Worm (Caenorhabditis elegans) whole organism, young adult: ENCODE measurements around the gene Y14H12A.1.

Source experiments
- C06A6.2 ChIP-seq: fragments of 200-800 bp; sonication (Bioruptor generic); conservative IDR thresholded peaks from 2 replicates; pipeline ENCODE4 v1.3.6; 2022; ENCODE audit warnings: missing genetic modification characterization, missing compliant biosample characterization
- C17E4.6 ChIP-seq: fragments of 200-800 bp; sonication (Bioruptor generic); IDR thresholded peaks from 2 replicates; pipeline ENCODE4 v1.3.6; 2022; ENCODE audit warnings: missing genetic modification reagents, missing genetic modification characterization, missing compliant biosample characterization
- F10E7.11 ChIP-seq: sonication (generic microtip); optimal IDR thresholded peaks from 2 replicates; lab custom pipeline; 2017; ENCODE audit warnings: mild to moderate bottlenecking, missing genetic modification characterization, moderate library complexity, missing compliant biosample characterization
- F22D6.2 ChIP-seq: sonication (generic microtip); optimal IDR thresholded peaks from 2 replicates; lab custom pipeline; 2016; ENCODE audit warnings: mild to moderate bottlenecking, missing genetic modification characterization, missing compliant biosample characterization
- F33H1.4 ChIP-seq: fragments of 200-800 bp; sonication (Bioruptor generic); IDR thresholded peaks from 2 replicates; pipeline ENCODE4 v1.3.6; 2022; ENCODE audit warnings: missing genetic modification reagents, missing genetic modification characterization, missing compliant biosample characterization
- F39B2.1 ChIP-seq: fragments of 200-800 bp; sonication (Bioruptor generic); IDR thresholded peaks from 2 replicates; pipeline ENCODE4 v1.3.6; 2022; ENCODE audit warnings: missing genetic modification reagents, missing genetic modification characterization, missing compliant biosample characterization
- F55B11.4 ChIP-seq: sonication (generic microtip); optimal IDR thresholded peaks from 2 replicates; lab custom pipeline; 2016; ENCODE audit warnings: missing compliant biosample characterization, missing genetic modification characterization, borderline replicate concordance; ENCODE audit not compliant: insufficient read depth
- K11D2.4 ChIP-seq: fragments of 200-800 bp; sonication (Bioruptor generic); IDR thresholded peaks from 2 replicates; pipeline ENCODE4 v1.3.6; 2022; ENCODE audit warnings: missing genetic modification reagents, missing genetic modification characterization, missing compliant biosample characterization
- K12H6.12 ChIP-seq: fragments of 200-800 bp; sonication (Bioruptor generic); optimal IDR thresholded peaks from 2 replicates; lab custom pipeline; 2018; ENCODE audit warnings: mild to moderate bottlenecking, missing genetic modification characterization, missing compliant biosample characterization
- T07F8.4 ChIP-seq: sonication (generic microtip); optimal IDR thresholded peaks from 2 replicates; lab custom pipeline; 2016; ENCODE audit warnings: mild to moderate bottlenecking, missing genetic modification characterization, moderate library complexity, missing compliant biosample characterization
- Y53F4B.3 ChIP-seq: fragments of 200-800 bp; sonication (Bioruptor generic); IDR thresholded peaks from 2 replicates; pipeline ENCODE4 v1.3.6; 2022; ENCODE audit warnings: missing genetic modification reagents, missing genetic modification characterization, missing compliant biosample characterization
- Y53G8AR.9 ChIP-seq: fragments of 200-800 bp; sonication (Bioruptor generic); conservative IDR thresholded peaks from 2 replicates; pipeline ENCODE4 v1.3.6; 2022; ENCODE audit warnings: missing genetic modification reagents, missing genetic modification characterization, missing compliant biosample characterization
- Y67H2A.10 ChIP-seq: fragments of 200-800 bp; sonication (Bioruptor generic); conservative IDR thresholded peaks from 2 replicates; pipeline ENCODE4 v1.3.6; 2022; ENCODE audit warnings: missing genetic modification reagents, missing genetic modification characterization, missing compliant biosample characterization
- Y95B8A.8 ChIP-seq: fragments of 200-800 bp; sonication (Bioruptor generic); IDR thresholded peaks from 2 replicates; pipeline ENCODE4 v1.3.6; 2022; ENCODE audit warnings: missing genetic modification reagents, missing genetic modification characterization, missing compliant biosample characterization
- ccch-3 ChIP-seq: fragments of 200-800 bp; sonication (Bioruptor generic); optimal IDR thresholded peaks from 2 replicates; lab custom pipeline; 2018; ENCODE audit warnings: mild to moderate bottlenecking, missing genetic modification characterization, missing compliant biosample characterization
- cebp-1 ChIP-seq, 2 experiments: fragments of 200-800 bp in 1 of 2; sonication (Bioruptor generic) in 1 of 2; sonication (generic microtip) in 1 of 2; IDR thresholded peaks in 1 of 2; optimal IDR thresholded peaks in 1 of 2; 2 replicates each; pipeline versions ENCODE4 v1.3.6 to Lab custom; 2017 to 2022; ENCODE audit warnings: missing compliant biosample characterization in 2 of 2, missing genetic modification characterization in 2 of 2, mild to moderate bottlenecking in 1 of 2, missing genetic modification reagents in 1 of 2, moderate library complexity in 1 of 2
- ceh-91 ChIP-seq: fragments of 200-800 bp; sonication (Bioruptor generic); IDR thresholded peaks from 2 replicates; pipeline ENCODE4 v1.3.6; 2022; ENCODE audit warnings: missing genetic modification reagents, missing genetic modification characterization, missing compliant biosample characterization
- chd-7 ChIP-seq: sonication (generic microtip); optimal IDR thresholded peaks from 2 replicates; lab custom pipeline; 2016; ENCODE audit warnings: mild to moderate bottlenecking, missing genetic modification characterization, moderate library complexity, missing compliant biosample characterization
- die-1 ChIP-seq: sonication (generic microtip); optimal IDR thresholded peaks from 2 replicates; lab custom pipeline; 2016; ENCODE audit warnings: missing genotype, mild to moderate bottlenecking, missing genetic modification characterization, missing compliant biosample characterization
- egl-44 ChIP-seq: fragments of 200-800 bp; sonication (Bioruptor generic); IDR thresholded peaks from 2 replicates; pipeline ENCODE4 v1.3.6; 2022; ENCODE audit warnings: missing genetic modification reagents, missing genetic modification characterization, missing compliant biosample characterization
- egrh-3 ChIP-seq: fragments of 200-800 bp; sonication (Bioruptor generic); IDR thresholded peaks from 2 replicates; pipeline ENCODE4 v1.3.6; 2022; ENCODE audit warnings: missing genetic modification reagents, missing genetic modification characterization, missing compliant biosample characterization
- ets-4 ChIP-seq: fragments of 200-800 bp; sonication (Bioruptor generic); optimal IDR thresholded peaks from 2 replicates; lab custom pipeline; 2018; ENCODE audit warnings: mild to moderate bottlenecking, missing genetic modification characterization, missing compliant biosample characterization
- hlh-12 ChIP-seq: sonication (generic microtip); optimal IDR thresholded peaks from 2 replicates; lab custom pipeline; 2016; ENCODE audit warnings: missing genetic modification characterization, missing compliant biosample characterization
- hmg-20 ChIP-seq: fragments of 200-800 bp; sonication (Bioruptor generic); IDR thresholded peaks from 2 replicates; pipeline ENCODE4 v1.3.6; 2022; ENCODE audit warnings: missing genetic modification reagents, missing genetic modification characterization, missing compliant biosample characterization
- lin-35 ChIP-seq, 3 experiments: fragments of 150-350 bp in 2 of 3; sonication (generic microtip) in 1 of 3; optimal IDR thresholded peaks; 2 replicates each; lab custom pipeline; 2014 to 2018; ENCODE audit warnings: missing biosample characterization in 3 of 3, missing genetic modification characterization in 3 of 3, missing genetic modification reagents in 3 of 3
- lsl-1 ChIP-seq: fragments of 200-800 bp; sonication (Bioruptor generic); optimal IDR thresholded peaks from 2 replicates; lab custom pipeline; 2018; ENCODE audit warnings: mild to moderate bottlenecking, missing genetic modification characterization, moderate library complexity, missing compliant biosample characterization
- mel-28 ChIP-seq: sonication (generic microtip); optimal IDR thresholded peaks from 2 replicates; lab custom pipeline; 2016; ENCODE audit warnings: borderline replicate concordance, mild to moderate bottlenecking, missing genetic modification characterization, missing compliant biosample characterization
- nhr-179 ChIP-seq: sonication (generic microtip); optimal IDR thresholded peaks from 2 replicates; lab custom pipeline; 2016; ENCODE audit warnings: mild to moderate bottlenecking, missing genetic modification characterization, missing compliant biosample characterization
- nhr-27 ChIP-seq: fragments of 200-800 bp; sonication (Bioruptor generic); optimal IDR thresholded peaks from 2 replicates; lab custom pipeline; 2018; ENCODE audit warnings: mild to moderate bottlenecking, missing genetic modification characterization, moderate library complexity, missing compliant biosample characterization
- nhr-90 ChIP-seq: sonication (generic microtip); optimal IDR thresholded peaks from 2 replicates; lab custom pipeline; 2016; ENCODE audit warnings: missing genotype, mild to moderate bottlenecking, missing genetic modification characterization, missing compliant biosample characterization
- repo-1 ChIP-seq: sonication (generic microtip); optimal IDR thresholded peaks from 2 replicates; lab custom pipeline; 2017; ENCODE audit warnings: mild to moderate bottlenecking, missing genetic modification characterization, missing compliant biosample characterization
- sea-2 ChIP-seq: fragments of 200-800 bp; sonication (Bioruptor generic); IDR thresholded peaks from 2 replicates; pipeline ENCODE4 v1.3.6; 2022; ENCODE audit warnings: missing genetic modification characterization, missing compliant biosample characterization
- zfh-2 ChIP-seq: fragments of 200-800 bp; sonication (Bioruptor generic); conservative IDR thresholded peaks from 2 replicates; pipeline ENCODE4 v1.3.6; 2022; ENCODE audit warnings: missing genetic modification reagents, missing genetic modification characterization, missing compliant biosample characterization
- ztf-22 ChIP-seq: fragments of 200-800 bp; sonication (Bioruptor generic); optimal IDR thresholded peaks from 2 replicates; lab custom pipeline; 2018; ENCODE audit warnings: mild to moderate bottlenecking, missing genetic modification characterization, moderate library complexity, missing compliant biosample characterization
- ztf-25 ChIP-seq: fragments of 200-800 bp; sonication (Bioruptor generic); IDR thresholded peaks from 2 replicates; pipeline ENCODE4 v1.3.6; 2022; ENCODE audit warnings: missing genetic modification reagents, missing genetic modification characterization, missing compliant biosample characterization
- ztf-3 ChIP-seq: fragments of 200-800 bp; sonication (Bioruptor generic); optimal IDR thresholded peaks from 2 replicates; lab custom pipeline; 2018; ENCODE audit warnings: mild to moderate bottlenecking, missing genetic modification characterization, missing compliant biosample characterization
- ztf-6 ChIP-seq: fragments of 200-800 bp; sonication (Bioruptor generic); IDR thresholded peaks from 2 replicates; pipeline ENCODE4 v1.3.6; 2022; ENCODE audit warnings: missing genetic modification reagents, missing genetic modification characterization, missing compliant biosample characterization

Y14H12A.1 gene

DNA sequence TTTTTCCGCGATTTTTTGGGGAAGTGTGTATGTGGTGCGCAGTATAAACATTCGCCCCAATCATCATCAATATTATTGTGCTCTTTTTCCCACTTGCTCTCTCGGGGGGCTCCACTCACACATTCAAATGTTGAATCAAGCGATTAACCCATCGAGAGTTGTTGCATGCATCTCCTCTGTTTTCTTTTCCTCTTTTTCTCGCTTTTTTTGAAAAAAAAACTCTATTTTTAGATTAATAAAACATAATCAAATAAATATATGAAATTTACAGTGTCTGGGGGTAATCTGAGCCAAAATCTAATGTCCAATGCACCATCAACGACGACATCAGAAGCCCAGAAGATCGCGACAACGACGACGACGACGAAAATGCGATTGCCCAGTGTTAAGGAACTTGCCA lies 11.6 kb downstream of the Y14H12A.1 start, which contains the start of gene ephx-1:
ephx-1 (plus strand) TSS at position 301 of the 400 bp plus-strand sequence.
- TF ChIP-seq ets-4 (GFP tag; lab: Kevin White, UChicago): no peak
- no peak for TF ChIP-seq Y53F4B.3
- TF ChIP-seq ztf-6 (GFP tag; lab: Robert Waterston, UW): no peak
- no peak for TF ChIP-seq sea-2
- no peak for TF ChIP-seq ztf-22 (GFP tag; lab: Kevin White, UChicago)
- TF ChIP-seq chd-7 (tag; lab: Kevin White, UChicago): no peak
- TF ChIP-seq hlh-12: no peak
- no peak for TF ChIP-seq F39B2.1 (GFP tag; lab: Robert Waterston, UW)
- TF ChIP-seq nhr-179 (tag; lab: Kevin White, UChicago): no peak
- no peak for TF ChIP-seq ztf-25 (GFP tag; lab: Robert Waterston, UW)
- no peak for TF ChIP-seq mel-28 (tag; lab: Kevin White, UChicago)
- TF ChIP-seq ceh-91 (GFP tag; lab: Robert Waterston, UW): no peak
- TF ChIP-seq egl-44: no peak

DNA sequence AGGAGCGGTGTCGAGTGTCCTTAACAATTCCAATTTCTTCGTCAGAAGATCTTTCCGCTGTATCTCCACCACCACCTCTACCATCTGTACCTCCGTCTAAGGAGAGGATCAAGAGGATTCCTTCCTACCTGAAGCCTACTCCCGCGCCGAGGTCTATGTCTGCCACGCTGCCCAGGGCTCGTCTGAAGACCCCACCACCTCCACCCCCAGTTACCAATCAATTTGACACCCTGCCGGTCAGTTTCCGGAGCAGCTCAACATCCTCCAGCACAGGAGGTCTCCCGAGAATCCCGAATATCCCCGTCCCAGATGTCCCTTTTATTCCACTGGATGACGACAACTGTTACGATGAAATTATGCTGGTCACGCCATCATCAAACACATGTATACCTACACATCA lies 15.0 kb downstream of the Y14H12A.1 start:
- 0 out of 2 replicates have a peak, but pooled peaks have one; percentile 43 for TF ChIP-seq sea-2
- TF ChIP-seq C17E4.6 (GFP tag; lab: Robert Waterston, UW): no peak
- no peak for TF ChIP-seq cebp-1 (GFP tag; IDR thresholded peaks at IDR 0.05; lab: Robert Waterston, UW)
- no peak for TF ChIP-seq cebp-1 (tag; optimal IDR thresholded peaks at IDR 0.05; lab: Kevin White, UChicago)
- no peak for TF ChIP-seq hmg-20 (GFP tag; lab: Robert Waterston, UW)
- peak; percentile 37; the same call in 1 of the 2 replicates for TF ChIP-seq egrh-3 (GFP tag; lab: Robert Waterston, UW)
- TF ChIP-seq zfh-2: peak; percentile 78

DNA sequence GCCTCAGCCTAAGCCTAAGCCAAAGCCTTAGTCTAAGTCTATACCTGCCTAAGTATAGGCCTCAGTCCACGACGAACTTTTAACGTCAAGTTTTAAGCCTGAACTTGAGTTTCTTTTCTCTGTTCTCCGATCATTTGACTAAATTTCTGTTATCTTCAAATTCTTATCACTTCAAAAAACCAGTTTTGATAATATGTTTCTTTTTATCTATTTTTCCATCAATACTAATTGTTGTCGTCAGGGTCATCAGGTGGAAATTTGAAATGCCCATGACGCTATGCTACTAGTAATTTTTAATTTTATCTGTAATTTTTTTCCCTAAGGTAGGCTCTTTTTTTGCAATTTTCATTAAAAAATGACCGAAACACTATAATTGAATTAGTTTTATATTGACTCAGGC lies 18.5 kb downstream of the Y14H12A.1 start:
- TF ChIP-seq F10E7.11 (tag; lab: Kevin White, UChicago) (no peak), Y67H2A.10 (GFP tag; lab: Robert Waterston, UW) (no peak), F33H1.4 (GFP tag; lab: Robert Waterston, UW) (no peak), nhr-27 (no peak), F55B11.4 (no peak), Y53F4B.3 (no peak), lin-35 (GFP tag; optimal IDR thresholded peaks at IDR 0.05; lab: Kevin White, UChicago) (no peak), K12H6.12 (no peak), lsl-1 (no peak), ztf-3 (GFP tag; lab: Kevin White, UChicago) (no peak), die-1 (tag; lab: Kevin White, UChicago) (no peak), T07F8.4 (tag; lab: Kevin White, UChicago) (no peak), Y53G8AR.9 (no peak), F22D6.2 (tag; lab: Kevin White, UChicago) (no peak), ccch-3 (GFP tag; lab: Kevin White, UChicago) (no peak), repo-1 (tag; lab: Kevin White, UChicago) (no peak), C06A6.2 (no peak), Y95B8A.8 (GFP tag; lab: Robert Waterston, UW) (no peak), K11D2.4 (no peak), nhr-90 (tag; lab: Kevin White, UChicago) (no peak)
